Fruit fly (Drosophila melanogaster): ENCODE measurements around the gene Tmtc1.

The Tmtc1 gene

DNA sequence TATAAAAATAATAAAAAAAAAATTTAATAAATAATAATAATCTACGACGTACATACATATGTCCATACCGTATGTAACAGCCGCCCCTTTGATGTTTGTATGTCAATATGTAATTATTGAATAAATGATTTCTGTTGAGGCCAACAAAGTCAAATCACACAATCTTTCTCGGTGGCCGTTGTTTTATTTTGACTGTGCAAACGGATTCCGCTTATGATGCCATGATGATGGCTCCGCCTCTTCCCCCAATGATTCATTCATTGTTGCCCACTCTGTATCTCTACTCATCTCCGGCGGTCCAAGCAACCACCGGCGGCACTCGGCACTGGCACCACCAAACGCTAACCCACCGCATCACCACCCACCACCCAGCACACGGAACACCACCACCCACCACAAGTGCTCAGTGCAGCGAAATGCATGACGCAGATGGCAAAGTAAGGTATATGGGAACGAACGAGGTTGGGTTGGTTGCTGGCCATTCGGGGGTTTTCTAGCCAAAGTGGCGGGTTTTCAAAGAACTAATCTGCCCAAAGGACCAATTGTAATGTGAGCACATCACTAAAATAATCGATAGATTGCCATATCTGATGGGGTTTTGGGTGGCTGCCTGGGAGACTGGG lies 71.7 kb downstream of the Tmtc1 start (continued):
- TF ChIP-seq CG1832 (GFP tag; optimal IDR thresholded peaks at IDR 0.05) (no peak), sens (GFP tag) (peak; percentile 66), eyg (GFP tag; optimal IDR thresholded peaks at IDR 0.05) (no peak), CG30020 (tag; optimal IDR thresholded peaks at IDR 0.05) (no peak), pnt (GFP tag; optimal IDR thresholded peaks at IDR 0.05) (no peak), CG5953 (GFP tag; IDR thresholded peaks at IDR 0.05) (no peak), Hr78 (GFP tag; optimal IDR thresholded peaks at IDR 0.05) (no peak), CG6272 (GFP tag; IDR thresholded peaks at IDR 0.05) (0 out of 2 replicates have a peak, but pooled peaks have one; percentile 42), CG2120 (GFP tag; optimal IDR thresholded peaks at IDR 0.05) (peak; percentile 53), CG12769 (tag; optimal IDR thresholded peaks at IDR 0.05) (peak; percentile 36)

DNA sequence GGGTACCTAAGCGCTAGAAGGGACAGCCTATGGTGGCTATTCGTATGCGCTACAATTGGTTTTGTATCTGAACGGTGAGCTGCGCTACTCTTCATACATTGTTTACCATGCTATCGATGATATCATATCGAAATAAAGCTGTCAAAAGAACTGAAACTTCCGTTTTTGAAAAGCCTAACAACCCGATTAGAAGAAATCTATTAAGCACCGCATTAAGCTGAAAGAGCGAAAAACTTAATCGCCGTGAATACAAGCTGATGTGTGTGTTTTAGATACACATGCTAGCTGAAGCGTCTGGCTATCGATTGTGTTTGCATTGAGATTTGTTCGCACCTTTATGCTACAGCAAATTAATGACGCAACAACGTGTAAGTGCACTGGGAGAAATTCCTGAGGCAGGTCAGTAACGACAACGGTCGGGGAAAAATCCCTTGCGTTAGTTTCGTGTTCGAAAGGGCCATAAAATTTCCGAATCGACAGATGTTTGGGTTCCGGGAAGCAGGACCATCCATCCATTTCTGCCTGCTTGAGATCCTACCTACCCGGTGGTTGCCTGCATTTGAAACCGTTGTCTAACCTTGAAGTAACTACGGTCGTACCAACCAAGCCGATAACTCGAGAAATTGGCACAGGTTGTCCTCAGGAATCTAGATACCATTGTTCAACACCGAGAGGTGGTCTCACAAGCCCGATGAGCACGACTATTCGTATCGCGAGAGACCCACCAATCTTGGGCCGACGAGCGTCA lies 73.0 kb downstream of the Tmtc1 start:
- TF ChIP-seq usp (GFP tag; optimal IDR thresholded peaks at IDR 0.05) (no peak), NfI (GFP tag; optimal IDR thresholded peaks at IDR 0.05) (peak; percentile 70), CG7839 (tag; optimal IDR thresholded peaks at IDR 0.05) (peak; percentile 87), lmd (GFP tag; IDR thresholded peaks at IDR 0.05) (no peak), CG5245 (GFP tag; optimal IDR thresholded peaks at IDR 0.05) (peak; percentile 63), ap (GFP tag; IDR thresholded peaks at IDR 0.05) (no peak), zen (tag; optimal IDR thresholded peaks at IDR 0.05) (peak; percentile 75), D19A (tag; optimal IDR thresholded peaks at IDR 0.05) (peak; percentile 93), phol (tag; optimal IDR thresholded peaks at IDR 0.05) (peak; percentile 83), CG5953 (GFP tag; IDR thresholded peaks at IDR 0.05) (no peak), Six4 (GFP tag; optimal IDR thresholded peaks at IDR 0.05) (peak; percentile 72), nmo (GFP tag; optimal IDR thresholded peaks at IDR 0.05) (peak; percentile 85), CG4282 (GFP tag; optimal IDR thresholded peaks at IDR 0.05) (peak; percentile 60), jumu (GFP tag; optimal IDR thresholded peaks at IDR 0.05) (peak; percentile 76), mirr (GFP tag; optimal IDR thresholded peaks at IDR 0.05) (peak; percentile 87), CG3407 (GFP tag; optimal IDR thresholded peaks at IDR 0.05) (peak; percentile 42), CG8765 (GFP tag; IDR thresholded peaks at IDR 0.05) (no peak), sc (optimal IDR thresholded peaks at IDR 0.05) (no peak), sc (GFP tag; optimal IDR thresholded peaks at IDR 0.05) (peak; percentile 49), HmgZ (tag; optimal IDR thresholded peaks at IDR 0.05) (peak; percentile 85), CG7987 (GFP tag; optimal IDR thresholded peaks at IDR 0.05) (peak; percentile 86), CG12744 (GFP tag; optimal IDR thresholded peaks at IDR 0.05) (peak; percentile 65), CG2199 (GFP tag; IDR thresholded peaks at IDR 0.05) (no peak), CG12155 (GFP tag; optimal IDR thresholded peaks at IDR 0.05) (peak; percentile 74), dmrt11E (tag; optimal IDR thresholded peaks at IDR 0.05) (peak; percentile 57), fd96Cb (tag; optimal IDR thresholded peaks at IDR 0.05) (peak; percentile 74), CG1603 (tag; optimal IDR thresholded peaks at IDR 0.05) (peak; percentile 75), kay (GFP tag; optimal IDR thresholded peaks at IDR 0.05) (peak; percentile 79), CG17568 (GFP tag; optimal IDR thresholded peaks at IDR 0.05) (peak; percentile 80), Optix (GFP tag; IDR thresholded peaks at IDR 0.05) (no peak), Asciz (GFP tag; optimal IDR thresholded peaks at IDR 0.05) (peak; percentile 67), eve (GFP tag; optimal IDR thresholded peaks at IDR 0.05) (no peak), Neu2 (GFP tag; optimal IDR thresholded peaks at IDR 0.05; ENCODE audit: borderline replicate concordance) (peak; percentile 0), amos (GFP tag; IDR thresholded peaks at IDR 0.05; ENCODE audit: partially characterized antibody) (no peak), Vsx1 (GFP tag; optimal IDR thresholded peaks at IDR 0.05) (peak; percentile 58), CG7745 (tag; optimal IDR thresholded peaks at IDR 0.05) (no peak), CrebB (tag; optimal IDR thresholded peaks at IDR 0.05) (peak; percentile 77), Usf (GFP tag; optimal IDR thresholded peaks at IDR 0.05) (peak; percentile 69)
